Worm (Caenorhabditis elegans) whole organism, late embryonic: ENCODE results near the gene Y59H11AR.4.

Experiments
- K09A11.1 ChIP-seq: sonication (generic microtip); optimal IDR thresholded peaks from 2 replicates; lab custom pipeline; 2017; ENCODE audit warnings: antibody characterized with exemption, mild to moderate bottlenecking, missing genetic modification characterization, missing compliant biosample characterization; ENCODE audit not compliant: insufficient read depth
- ceh-31 ChIP-seq: sonication (generic microtip); optimal IDR thresholded peaks from 2 replicates; lab custom pipeline; 2016; ENCODE audit warnings: missing genetic modification characterization, missing compliant biosample characterization
- madf-2 ChIP-seq: sonication (generic microtip); optimal IDR thresholded peaks from 2 replicates; lab custom pipeline; 2017; ENCODE audit warnings: missing genetic modification characterization, missing compliant biosample characterization
- nfya-1 ChIP-seq: sonication (generic microtip); optimal IDR thresholded peaks from 2 replicates; lab custom pipeline; 2017; ENCODE audit warnings: missing genetic modification characterization, mild to moderate bottlenecking, missing compliant biosample characterization, antibody characterized with exemption, moderate library complexity
- odd-2 ChIP-seq: sonication (generic microtip); optimal IDR thresholded peaks from 2 replicates; lab custom pipeline; 2017; ENCODE audit warnings: antibody characterized with exemption, mild to moderate bottlenecking, missing genetic modification characterization, missing compliant biosample characterization
- pqm-1 ChIP-seq: sonication (generic microtip); optimal IDR thresholded peaks from 2 replicates; lab custom pipeline; 2016; ENCODE audit warnings: missing genetic modification characterization, missing compliant biosample characterization

DNA sequence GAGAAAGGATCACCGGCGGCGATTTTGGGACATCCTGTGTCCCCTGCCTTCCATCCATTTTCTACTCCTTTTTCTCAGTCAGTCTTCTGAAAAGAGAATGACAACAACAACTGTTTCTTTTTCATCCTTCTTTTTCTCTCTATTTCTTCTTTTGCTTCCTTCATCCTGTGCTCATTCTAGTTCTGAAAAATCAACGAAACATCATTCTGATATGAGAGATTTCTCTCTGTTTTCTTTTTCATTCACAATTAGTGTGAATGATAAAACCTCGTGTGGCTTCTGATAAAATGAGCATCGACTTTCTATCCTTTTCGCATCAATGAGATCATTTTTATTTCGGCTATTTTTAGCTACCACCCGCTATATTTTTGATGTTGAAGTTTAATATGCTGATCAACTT lies 4.7 kb upstream of the Y59H11AR.4 start:
- TF ChIP-seq nfya-1 (tag; lab: Kevin White, UChicago) (no peak), K09A11.1 (no peak), pqm-1 (tag; lab: Kevin White, UChicago) (no peak), odd-2 (tag; lab: Kevin White, UChicago) (no peak), ceh-31 (tag; lab: Kevin White, UChicago) (no peak), madf-2 (no peak)
